Fruit fly (Drosophila melanogaster): ENCODE results near the gene EMC2A.

Gene EMC2A

dm6 chr3R:16991781-16992180 lies 4.1 kb downstream of the EMC2A start, which contains the start of gene EMC2B (continued):
- TF ChIP-seq Hmx (GFP tag; optimal IDR thresholded peaks at IDR 0.05) (no peak), ash1 (GFP tag; optimal IDR thresholded peaks at IDR 0.05) (no peak), CG16813 (GFP tag; IDR thresholded peaks at IDR 0.05; ENCODE audit: partially characterized antibody) (no peak), en (GFP tag; optimal IDR thresholded peaks at IDR 0.05) (no peak), az2 (GFP tag; optimal IDR thresholded peaks at IDR 0.05) (no peak), HmgZ (tag; optimal IDR thresholded peaks at IDR 0.05) (peak; percentile 52), Elba2 (GFP tag; optimal IDR thresholded peaks at IDR 0.05) (peak; percentile 78), CG4854 (GFP tag; optimal IDR thresholded peaks at IDR 0.05) (no peak), Pdp1 (GFP tag; optimal IDR thresholded peaks at IDR 0.05) (peak; percentile 49 to 61), Myb (GFP tag; optimal IDR thresholded peaks at IDR 0.05) (peak; percentile 77), CG18619 (GFP tag; optimal IDR thresholded peaks at IDR 0.05) (no peak), hth (optimal IDR thresholded peaks at IDR 0.05) (no peak), CG13123 (GFP tag; optimal IDR thresholded peaks at IDR 0.05) (peak; percentile 14), CG9609 (GFP tag; optimal IDR thresholded peaks at IDR 0.05) (peak; percentile 41), CG10147 (GFP tag; optimal IDR thresholded peaks at IDR 0.05) (no peak), dmrt11E (tag; optimal IDR thresholded peaks at IDR 0.05) (peak; percentile 29), CG9437 (GFP tag; optimal IDR thresholded peaks at IDR 0.05) (peak; percentile 32), CG4328 (GFP tag; optimal IDR thresholded peaks at IDR 0.05) (no peak), zen (tag; optimal IDR thresholded peaks at IDR 0.05) (no peak), dpn (GFP tag; optimal IDR thresholded peaks at IDR 0.05) (peak; percentile 46 to 62), CG15514 (GFP tag; optimal IDR thresholded peaks at IDR 0.05) (peak; percentile 26), crol (GFP tag; IDR thresholded peaks at IDR 0.05) (no peak), croc (GFP tag; conservative IDR thresholded peaks at IDR 0.05) (no peak), Meics (GFP tag; optimal IDR thresholded peaks at IDR 0.05) (peak; percentile 23), tll (GFP tag; optimal IDR thresholded peaks at IDR 0.05) (no peak), CG2678 (tag; optimal IDR thresholded peaks at IDR 0.05) (peak; percentile 46), Hey (tag; optimal IDR thresholded peaks at IDR 0.05) (no peak), Ada2b (GFP tag; IDR thresholded peaks at IDR 0.05) (no peak), CG6791 (GFP tag; IDR thresholded peaks at IDR 0.05; ENCODE audit: partially characterized antibody) (no peak), CrebB (tag; optimal IDR thresholded peaks at IDR 0.05) (no peak), CG9727 (GFP tag; optimal IDR thresholded peaks at IDR 0.05) (peak; percentile 16), CG13624 (GFP tag; optimal IDR thresholded peaks at IDR 0.05) (peak; percentile 46), D19A (tag; optimal IDR thresholded peaks at IDR 0.05) (peak; percentile 81), abd-A (tag; optimal IDR thresholded peaks at IDR 0.05) (no peak), pho (GFP tag; optimal IDR thresholded peaks at IDR 0.05) (no peak), CG6272 (GFP tag; IDR thresholded peaks at IDR 0.05) (no peak), lola (GFP tag; optimal IDR thresholded peaks at IDR 0.05) (peak in 1 of 3 experiments; percentile 16), CHES-1-like (GFP tag; optimal IDR thresholded peaks at IDR 0.05) (no peak), CG3281 (GFP tag; optimal IDR thresholded peaks at IDR 0.05) (peak; percentile 45), tin (GFP tag; optimal IDR thresholded peaks at IDR 0.05) (peak; percentile 23), ranshi (GFP tag; IDR thresholded peaks at IDR 0.05) (no peak), CG14710 (tag; optimal IDR thresholded peaks at IDR 0.05) (peak; percentile 40), shn (GFP tag; optimal IDR thresholded peaks at IDR 0.05) (peak; percentile 21), lbe (GFP tag; optimal IDR thresholded peaks at IDR 0.05) (no peak), zen2 (GFP tag; IDR thresholded peaks at IDR 0.05; ENCODE audit: partially characterized antibody) (no peak), sug (tag; optimal IDR thresholded peaks at IDR 0.05) (peak; percentile 33), CG11093 (GFP tag; IDR thresholded peaks at IDR 0.05) (no peak), CG31441 (GFP tag; IDR thresholded peaks at IDR 0.05) (no peak), Taf1 (GFP tag; IDR thresholded peaks at IDR 0.05) (no peak), otp (GFP tag; IDR thresholded peaks at IDR 0.05) (no peak), lilli (GFP tag; optimal IDR thresholded peaks at IDR 0.05) (peak; percentile 63)
